Fruit fly (Drosophila melanogaster): ENCODE results near the gene sfl.

The sfl gene

dm6 chr3L:6552968-6553402 lies 57.5 kb downstream of the sfl start (continued):
- TF ChIP-seq lov (optimal IDR thresholded peaks at IDR 0.05) (no peak), lov (GFP tag; IDR thresholded peaks at IDR 0.05) (peak; percentile 76; the same call in 1 of the 3 replicates), ftz-f1 (GFP tag; optimal IDR thresholded peaks at IDR 0.05) (peak; percentile 15), fu2 (GFP tag; optimal IDR thresholded peaks at IDR 0.05) (peak; percentile 64), CG34224 (GFP tag; IDR thresholded peaks at IDR 0.05; ENCODE audit: partially characterized antibody) (no peak), CG3838 (GFP tag; optimal IDR thresholded peaks at IDR 0.05) (peak; percentile 49), dimm (GFP tag; IDR thresholded peaks at IDR 0.05) (peak; percentile 60), ac (GFP tag; optimal IDR thresholded peaks at IDR 0.05) (no peak), PHDP (tag; optimal IDR thresholded peaks at IDR 0.05) (peak; percentile 91), CG32532 (GFP tag; IDR thresholded peaks at IDR 0.05) (peak; percentile 92), ham (GFP tag; IDR thresholded peaks at IDR 0.05) (peak; percentile 27; the same call in 1 of the 2 replicates), ems (GFP tag; optimal IDR thresholded peaks at IDR 0.05) (peak; percentile 75), CG8765 (GFP tag; IDR thresholded peaks at IDR 0.05) (peak; percentile 28; the same call in 1 of the 2 replicates), dati (GFP tag; IDR thresholded peaks at IDR 0.05) (no peak), CG1647 (GFP tag; optimal IDR thresholded peaks at IDR 0.05) (peak; percentile 69), HLH54F (GFP tag; optimal IDR thresholded peaks at IDR 0.05) (peak; percentile 66), CG4707 (GFP tag; optimal IDR thresholded peaks at IDR 0.05) (peak; percentile 56), chif (GFP tag; optimal IDR thresholded peaks at IDR 0.05) (peak; percentile 71), ewg (GFP tag; optimal IDR thresholded peaks at IDR 0.05) (peak; percentile 44), CHES-1-like (GFP tag; optimal IDR thresholded peaks at IDR 0.05) (peak; percentile 75), Nf-YB (GFP tag; optimal IDR thresholded peaks at IDR 0.05) (peak; percentile 61), run (tag; optimal IDR thresholded peaks at IDR 0.05) (peak; percentile 52), Optix (GFP tag; IDR thresholded peaks at IDR 0.05) (no peak), salm (tag; optimal IDR thresholded peaks at IDR 0.05) (peak; percentile 72), az2 (GFP tag; optimal IDR thresholded peaks at IDR 0.05) (peak; percentile 83), croc (GFP tag; conservative IDR thresholded peaks at IDR 0.05) (peak; percentile 70; the same call in 2 of the 3 replicates), CG12391 (tag; optimal IDR thresholded peaks at IDR 0.05) (peak; percentile 84), CG10462 (GFP tag; optimal IDR thresholded peaks at IDR 0.05) (peak; percentile 42), Bgb (GFP tag; IDR thresholded peaks at IDR 0.05; ENCODE audit: partially characterized antibody) (no peak), amos (GFP tag; IDR thresholded peaks at IDR 0.05; ENCODE audit: partially characterized antibody) (no peak), CG17802 (tag; optimal IDR thresholded peaks at IDR 0.05) (peak; percentile 17), Hr39 (optimal IDR thresholded peaks at IDR 0.05) (no peak), CG15011 (GFP tag; optimal IDR thresholded peaks at IDR 0.05) (peak; percentile 78), gt (GFP tag; IDR thresholded peaks at IDR 0.05) (0 out of 2 replicates have a peak, but pooled peaks have one; percentile 26), BtbVII (GFP tag; optimal IDR thresholded peaks at IDR 0.05) (peak; percentile 86), E2f1 (GFP tag; IDR thresholded peaks at IDR 0.05) (peak; percentile 82), Gsc (GFP tag; IDR thresholded peaks at IDR 0.05) (no peak), CG12769 (tag; optimal IDR thresholded peaks at IDR 0.05) (peak; percentile 84), Mrtf (GFP tag; IDR thresholded peaks at IDR 0.05) (peak; percentile 77; the same call in 2 of the 3 replicates), grau (tag; optimal IDR thresholded peaks at IDR 0.05) (peak; percentile 97), Spps (tag; optimal IDR thresholded peaks at IDR 0.05) (peak; percentile 47), Sry-β (GFP tag; optimal IDR thresholded peaks at IDR 0.05) (no peak), Vsx1 (GFP tag; optimal IDR thresholded peaks at IDR 0.05) (peak; percentile 54), Dip2 (GFP tag; IDR thresholded peaks at IDR 0.05) (no peak), CG11560 (tag; IDR thresholded peaks at IDR 0.05) (peak; percentile 65; the same call in 2 of the 3 replicates), CG6683 (GFP tag; optimal IDR thresholded peaks at IDR 0.05) (peak; percentile 61), bbx (GFP tag; IDR thresholded peaks at IDR 0.05; ENCODE audit: partially characterized antibody) (no peak), slp2 (GFP tag; optimal IDR thresholded peaks at IDR 0.05) (peak; percentile 43), CG30403 (GFP tag; optimal IDR thresholded peaks at IDR 0.05) (peak; percentile 88), maf-S (GFP tag; optimal IDR thresholded peaks at IDR 0.05) (peak; percentile 54), CG3847 (GFP tag; IDR thresholded peaks at IDR 0.05) (peak; percentile 90)
